Fruit fly (Drosophila melanogaster) Kc167 (cell line): ENCODE data around the gene Ggt-1.

ENCODE experiments used
- Myc ChIP-seq: fragments of >200 bp; optimal IDR thresholded peaks from 2 replicates; lab custom pipeline; 2017; ENCODE audit warnings: missing external identifiers
- Sin3A ChIP-seq: fragments of >200 bp; optimal IDR thresholded peaks from 2 replicates; lab custom pipeline; 2018; ENCODE audit warnings: missing external identifiers
- h ChIP-seq: fragments of >200 bp; optimal IDR thresholded peaks from 3 replicates; lab custom pipeline; 2018; ENCODE audit warnings: missing external identifiers
- insv ChIP-seq: fragments of >200 bp; optimal IDR thresholded peaks from 3 replicates; lab custom pipeline; 2018; ENCODE audit warnings: missing external identifiers
- psq ChIP-seq: fragments of >200 bp; optimal IDR thresholded peaks from 2 replicates; lab custom pipeline; 2017; ENCODE audit warnings: missing external identifiers
- ttk ChIP-seq: sonication (Bioruptor generic); optimal IDR thresholded peaks from 2 replicates; lab custom pipeline; 2017; ENCODE audit warnings: missing external identifiers

dm6 chrX:18523146-18523812 is 11.0 kb upstream of the Ggt-1 start:
- no peak for TF ChIP-seq insv (lab: Kevin White, UChicago)
- no peak for TF ChIP-seq Myc
- no peak for TF ChIP-seq psq (lab: Kevin White, UChicago)
- no peak for TF ChIP-seq h (lab: Kevin White, UChicago)
- TF ChIP-seq ttk (lab: Kevin White, UChicago), result no peak
- TF ChIP-seq Sin3A (lab: Kevin White, UChicago), result no peak
